Worm (Caenorhabditis elegans) whole organism, L4 larva: Measurements from ENCODE around the gene K08D8.1.

Experiments used
- F10B5.3 ChIP-seq: sonication (generic microtip); optimal IDR thresholded peaks from 2 replicates; lab custom pipeline; 2016; ENCODE audit warnings: mild to moderate bottlenecking, missing genetic modification characterization, missing compliant biosample characterization
- F37D6.2 ChIP-seq: sonication (generic microtip); optimal IDR thresholded peaks from 2 replicates; lab custom pipeline; 2016; ENCODE audit warnings: mild to moderate bottlenecking, missing genetic modification characterization, missing compliant biosample characterization
- F44E2.7 ChIP-seq: fragments of 200-800 bp; sonication (Bioruptor generic); IDR thresholded peaks from 2 replicates; pipeline ENCODE4 v2.1.2; 2022; ENCODE audit warnings: missing genetic modification characterization, missing compliant biosample characterization
- ZK337.2 ChIP-seq: fragments of 200-800 bp; sonication (Bioruptor generic); IDR thresholded peaks from 2 replicates; pipeline ENCODE4 v1.3.6; 2022; ENCODE audit warnings: missing genetic modification reagents, missing genetic modification characterization, missing compliant biosample characterization
- aha-1 ChIP-seq: fragments of 150-350 bp; peaks from one replicate; lab custom pipeline; 2014; ENCODE audit warnings: missing biosample characterization, missing genetic modification characterization
- ama-1 ChIP-seq: fragments of 150-350 bp; optimal IDR thresholded peaks from 2 replicates; lab custom pipeline; 2014; ENCODE audit warnings: inconsistent platforms, mixed read lengths
- daf-12 ChIP-seq: fragments of 150-350 bp; optimal IDR thresholded peaks from 2 replicates; lab custom pipeline; 2014; ENCODE audit warnings: missing biosample characterization, missing genetic modification reagents, missing genetic modification characterization
- daf-16 ChIP-seq, 3 experiments: sonication (generic microtip); optimal IDR thresholded peaks; 2 replicates each; lab custom pipeline; 2016 to 2017; ENCODE audit warnings: missing genetic modification characterization in 3 of 3, missing genetic modification reagents in 3 of 3, mild to moderate bottlenecking in 2 of 3, missing compliant biosample characterization in 2 of 3, missing biosample characterization in 1 of 3, moderate library complexity in 1 of 3
- daf-19 ChIP-seq: fragments of 200-800 bp; sonication (Bioruptor generic); conservative IDR thresholded peaks from 2 replicates; pipeline ENCODE4 v1.3.6; 2022; ENCODE audit warnings: missing genetic modification characterization, missing compliant biosample characterization
- daf-8 ChIP-seq: fragments of 200-800 bp; sonication (Bioruptor generic); IDR thresholded peaks from 2 replicates; pipeline ENCODE4 v1.3.6; 2022; ENCODE audit warnings: missing genetic modification characterization, missing compliant biosample characterization
- dmd-6 ChIP-seq: fragments of 200-800 bp; sonication (Bioruptor generic); IDR thresholded peaks from 2 replicates; pipeline ENCODE4 v1.3.6; 2022; ENCODE audit warnings: missing genetic modification reagents, missing genetic modification characterization, missing compliant biosample characterization
- dpl-1 ChIP-seq: fragments of 150-350 bp; optimal IDR thresholded peaks from 2 replicates; lab custom pipeline; 2014; ENCODE audit warnings: missing biosample characterization, missing genetic modification reagents, missing genetic modification characterization
- dve-1 ChIP-seq: sonication (generic microtip); optimal IDR thresholded peaks from 2 replicates; lab custom pipeline; 2017; ENCODE audit warnings: antibody characterized with exemption, mild to moderate bottlenecking, missing genetic modification characterization, missing compliant biosample characterization; ENCODE audit not compliant: insufficient read depth
- egl-43 ChIP-seq: fragments of 200-800 bp; sonication (Bioruptor generic); IDR thresholded peaks from 2 replicates; pipeline ENCODE4 v1.3.6; 2022; ENCODE audit warnings: missing genetic modification reagents, missing genetic modification characterization, missing compliant biosample characterization
- hif-1 ChIP-seq, 2 experiments: sonication (generic microtip); optimal IDR thresholded peaks; 2 replicates each; lab custom pipeline; 2016 to 2017; ENCODE audit warnings: missing compliant biosample characterization in 2 of 2, missing genetic modification characterization in 2 of 2, missing genetic modification reagents in 2 of 2, missing genotype in 2 of 2, mild to moderate bottlenecking in 1 of 2
- hlh-11 ChIP-seq: fragments of 200-800 bp; sonication (Bioruptor generic); optimal IDR thresholded peaks from 2 replicates; lab custom pipeline; 2018; ENCODE audit warnings: mild to moderate bottlenecking, missing genetic modification characterization, missing compliant biosample characterization
- hmg-1.1 ChIP-seq: fragments of 200-800 bp; sonication (Bioruptor generic); IDR thresholded peaks from 2 replicates; pipeline ENCODE4 v1.3.6; 2022; ENCODE audit warnings: missing genetic modification reagents, missing genetic modification characterization, missing compliant biosample characterization
- jun-1 ChIP-seq: fragments of 150-350 bp; optimal IDR thresholded peaks from 2 replicates; lab custom pipeline; 2014; ENCODE audit warnings: missing biosample characterization, missing genetic modification reagents, missing genetic modification characterization
- lin-13 ChIP-seq: fragments of 150-350 bp; optimal IDR thresholded peaks from 2 replicates; lab custom pipeline; 2014; ENCODE audit warnings: missing biosample characterization, missing genetic modification reagents, missing genetic modification characterization
- lin-29 ChIP-seq: fragments of 200-800 bp; sonication (Bioruptor generic); IDR thresholded peaks from 2 replicates; pipeline ENCODE4 v1.3.6; 2022; ENCODE audit warnings: missing genetic modification reagents, missing genetic modification characterization, missing compliant biosample characterization
- lin-39 ChIP-seq: fragments of 150-350 bp; optimal IDR thresholded peaks from 2 replicates; lab custom pipeline; 2014; ENCODE audit warnings: missing biosample characterization, missing genetic modification reagents, missing genetic modification characterization
- madf-5 ChIP-seq, 2 experiments: fragments of 200-800 bp; sonication (Bioruptor generic); IDR thresholded peaks; 2 replicates each; pipeline ENCODE4 v1.3.6; 2022; ENCODE audit warnings: missing compliant biosample characterization in 2 of 2, missing genetic modification characterization in 2 of 2
- mes-2 ChIP-seq: sonication (generic microtip); optimal IDR thresholded peaks from 2 replicates; lab custom pipeline; 2016; ENCODE audit warnings: missing genotype, mild to moderate bottlenecking, missing genetic modification characterization, missing compliant biosample characterization; ENCODE audit not compliant: poor library complexity, severe bottlenecking
- nhr-102 ChIP-seq: sonication (generic microtip); optimal IDR thresholded peaks from 2 replicates; lab custom pipeline; 2016; ENCODE audit warnings: mild to moderate bottlenecking, missing genetic modification characterization, moderate library complexity, missing compliant biosample characterization
- nhr-11 ChIP-seq: fragments of 150-350 bp; optimal IDR thresholded peaks from 2 replicates; lab custom pipeline; 2014; ENCODE audit warnings: missing biosample characterization, missing genetic modification characterization
- nhr-237 ChIP-seq: sonication (generic microtip); optimal IDR thresholded peaks from 2 replicates; lab custom pipeline; 2017; ENCODE audit warnings: missing biosample characterization, missing genetic modification characterization
- nhr-28 ChIP-seq: fragments of 150-350 bp; optimal IDR thresholded peaks from 2 replicates; lab custom pipeline; 2014; ENCODE audit warnings: missing biosample characterization, missing genetic modification characterization
- nhr-41 ChIP-seq: fragments of 200-800 bp; sonication (Bioruptor generic); IDR thresholded peaks from 2 replicates; pipeline ENCODE4 v1.3.6; 2022; ENCODE audit warnings: missing genetic modification reagents, missing genetic modification characterization, missing compliant biosample characterization
- nhr-48 ChIP-seq: sonication (generic microtip); optimal IDR thresholded peaks from 2 replicates; lab custom pipeline; 2016; ENCODE audit warnings: mild to moderate bottlenecking, missing genetic modification characterization, missing compliant biosample characterization
- nhr-76 ChIP-seq: fragments of 150-350 bp; optimal IDR thresholded peaks from 2 replicates; lab custom pipeline; 2014; ENCODE audit warnings: missing biosample characterization, missing genetic modification characterization
- nhr-77 ChIP-seq: fragments of 150-350 bp; optimal IDR thresholded peaks from 2 replicates; lab custom pipeline; 2014; ENCODE audit warnings: missing biosample characterization, missing genetic modification characterization
- pha-4 ChIP-seq, 2 experiments: fragments of 150-350 bp in 1 of 2; fragments of 200-800 bp in 1 of 2; sonication (Bioruptor generic) in 1 of 2; IDR thresholded peaks in 1 of 2; optimal IDR thresholded peaks in 1 of 2; 2 replicates each; pipeline versions ENCODE4 v1.3.6 to Lab custom; 2014 to 2022; ENCODE audit warnings: missing genetic modification characterization in 2 of 2, missing genetic modification reagents in 2 of 2, missing biosample characterization in 1 of 2, missing compliant biosample characterization in 1 of 2
- php-3 ChIP-seq: fragments of 200-800 bp; sonication (Bioruptor generic); IDR thresholded peaks from 2 replicates; pipeline ENCODE4 v1.3.6; 2022; ENCODE audit warnings: missing genetic modification reagents, missing genetic modification characterization, missing compliant biosample characterization
- pqm-1 ChIP-seq: sonication (generic microtip); optimal IDR thresholded peaks from 2 replicates; lab custom pipeline; 2017; ENCODE audit warnings: missing biosample characterization, missing genetic modification characterization
- rbr-2 ChIP-seq: sonication (generic microtip); optimal IDR thresholded peaks from 2 replicates; lab custom pipeline; 2016; ENCODE audit warnings: missing genotype, missing genetic modification characterization, missing compliant biosample characterization
- skn-1 ChIP-seq: fragments of 150-350 bp; optimal IDR thresholded peaks from 2 replicates; lab custom pipeline; 2014; ENCODE audit warnings: missing biosample characterization, missing genetic modification characterization
- spr-1 ChIP-seq: sonication (generic microtip); optimal IDR thresholded peaks from 2 replicates; lab custom pipeline; 2016; ENCODE audit warnings: mild to moderate bottlenecking, missing genetic modification characterization, missing compliant biosample characterization
- unc-130 ChIP-seq: sonication (generic microtip); optimal IDR thresholded peaks from 2 replicates; lab custom pipeline; 2016; ENCODE audit warnings: missing genetic modification reagents, missing genetic modification characterization, missing compliant biosample characterization
- unc-39 ChIP-seq: sonication (generic microtip); optimal IDR thresholded peaks from 2 replicates; lab custom pipeline; 2017; ENCODE audit warnings: missing biosample characterization, missing genetic modification characterization
- unc-62 ChIP-seq, 3 experiments: fragments of 150-350 bp in 1 of 3; sonication (generic microtip); optimal IDR thresholded peaks in 2 of 3; peaks in 1 of 3; 1 replicate in 1 of 3; 2 replicates in 2 of 3; lab custom pipeline; 2014 to 2017; ENCODE audit warnings: missing biosample characterization in 3 of 3, missing genetic modification characterization in 3 of 3, missing genetic modification reagents in 3 of 3, missing genotype in 1 of 3
- zfp-2 ChIP-seq: sonication (generic microtip); optimal IDR thresholded peaks from 2 replicates; lab custom pipeline; 2016; ENCODE audit warnings: mild to moderate bottlenecking, missing genetic modification characterization, missing compliant biosample characterization
- zip-11 ChIP-seq: fragments of 200-800 bp; sonication (Bioruptor generic); IDR thresholded peaks from 2 replicates; pipeline ENCODE4 v1.3.6; 2022; ENCODE audit warnings: missing genetic modification characterization, missing compliant biosample characterization
- ztf-11 ChIP-seq: fragments of 150-350 bp; optimal IDR thresholded peaks from 2 replicates; lab custom pipeline; 2014; ENCODE audit warnings: missing biosample characterization, missing genetic modification characterization

K08D8.1 gene

ce11 chrIV:12879557-12879956 lies 12.7 kb upstream of the K08D8.1 start, which contains the start of gene ZK896.5:
ZK896.5 (minus strand) TSS chrIV:12879645.
- TF ChIP-seq zfp-2 (tag; lab: Kevin White, UChicago), result no peak
- TF ChIP-seq dve-1 (tag; lab: Kevin White, UChicago), result peak; percentile 53
- no peak for TF ChIP-seq daf-16 (GFP tag; optimal IDR thresholded peaks at IDR 0.05; lab: Kevin White, UChicago)
- peak; percentile 65 for TF ChIP-seq daf-16 (tag; optimal IDR thresholded peaks at IDR 0.05; lab: Kevin White, UChicago)
- TF ChIP-seq hlh-11, result peak; percentile 23
- TF ChIP-seq dmd-6, result peak; percentile 90
- TF ChIP-seq pha-4 (GFP tag; IDR thresholded peaks at IDR 0.05; lab: Robert Waterston, UW), result no peak
- peak; percentile 6 for TF ChIP-seq pha-4 (tag; optimal IDR thresholded peaks at IDR 0.05; lab: Kevin White, UChicago)
- peak; percentile 45 for TF ChIP-seq pqm-1
- TF ChIP-seq nhr-28, result peak; percentile 13
- TF ChIP-seq aha-1 (tag; lab: Kevin White, UChicago), result peak; percentile 44
- TF ChIP-seq unc-62 (GFP tag; optimal IDR thresholded peaks at IDR 0.05 in 1 of 2; lab: Kevin White, UChicago), result peak in 1 of 2 experiments; percentile 9
- TF ChIP-seq unc-62 (tag; optimal IDR thresholded peaks at IDR 0.05; lab: Kevin White, UChicago), result no peak
- peak; percentile 74 for TF ChIP-seq nhr-48 (tag; lab: Kevin White, UChicago)
- no peak for TF ChIP-seq skn-1 (tag; lab: Kevin White, UChicago)
- no peak for TF ChIP-seq nhr-237 (tag; lab: Kevin White, UChicago)

- TF ChIP-seq php-3, result no peak
- no peak for TF ChIP-seq dpl-1 (GFP tag; lab: Kevin White, UChicago)
- no peak for TF ChIP-seq zip-11 (GFP tag; lab: Robert Waterston, UW)
- no peak for TF ChIP-seq nhr-76 (tag; lab: Kevin White, UChicago)
- no peak for TF ChIP-seq daf-8 (GFP tag; lab: Robert Waterston, UW)
- TF ChIP-seq pqm-1, result peak; percentile 39
- TF ChIP-seq egl-43 (GFP tag; lab: Robert Waterston, UW), result no peak
These were observed 9.1 kb upstream of the K08D8.1 start, which contains the start of gene ZK896.4 for ce11 chrIV:12883190-12883589. ZK896.4 (minus strand) TSS chrIV:12883290.

- TF ChIP-seq F44E2.7 (GFP tag; lab: Robert Waterston, UW) (no peak), aha-1 (tag; lab: Kevin White, UChicago) (peak; percentile 83), pqm-1 (peak; percentile 13), daf-16 (GFP tag; optimal IDR thresholded peaks at IDR 0.05; lab: Kevin White, UChicago) (no peak), daf-16 (tag; optimal IDR thresholded peaks at IDR 0.05; lab: Kevin White, UChicago) (peak; percentile 28), unc-62 (GFP tag; optimal IDR thresholded peaks at IDR 0.05 in 1 of 2; lab: Kevin White, UChicago) (peak in 1 of 2 experiments; percentile 2), unc-62 (tag; optimal IDR thresholded peaks at IDR 0.05; lab: Kevin White, UChicago) (no peak), ztf-11 (tag; lab: Kevin White, UChicago) (no peak), nhr-28 (peak; percentile 3)
These were observed 6.3 kb upstream of the K08D8.1 start for ce11 chrIV:12886012-12886411.

- TF ChIP-seq hif-1 (tag; optimal IDR thresholded peaks at IDR 0.05; lab: Kevin White, UChicago), result no peak
- TF ChIP-seq hmg-1.1 (GFP tag; lab: Robert Waterston, UW), result no peak
- TF ChIP-seq mes-2, result peak; percentile 5
- TF ChIP-seq madf-5 (GFP tag; IDR thresholded peaks at IDR 0.05; lab: Robert Waterston, UW), result no peak
- TF ChIP-seq unc-130 (GFP tag; lab: Kevin White, UChicago), result no peak
- TF ChIP-seq ama-1 (lab: Kevin White, UChicago), result no peak
- TF ChIP-seq nhr-102 (tag; lab: Kevin White, UChicago), result peak; percentile 14
- no peak for TF ChIP-seq daf-12 (tag; lab: Kevin White, UChicago)
- TF ChIP-seq rbr-2 (tag; lab: Kevin White, UChicago), result no peak
- TF ChIP-seq F10B5.3 (tag; lab: Kevin White, UChicago), result no peak
- TF ChIP-seq unc-39, result no peak
- TF ChIP-seq nhr-77 (tag; lab: Kevin White, UChicago), result peak; percentile 52
- no peak for TF ChIP-seq spr-1 (tag; lab: Kevin White, UChicago)
- no peak for TF ChIP-seq daf-19
- TF ChIP-seq dve-1 (tag; lab: Kevin White, UChicago), result peak; percentile 40
- TF ChIP-seq nhr-48 (tag; lab: Kevin White, UChicago), result peak; percentile 73
- TF ChIP-seq nhr-41 (GFP tag; lab: Robert Waterston, UW), result no peak
- TF ChIP-seq php-3, result peak; percentile 88
- no peak for TF ChIP-seq ZK337.2 (GFP tag; lab: Robert Waterston, UW)
- no peak for TF ChIP-seq lin-29 (GFP tag; lab: Robert Waterston, UW)
- no peak for TF ChIP-seq lin-39 (tag; lab: Kevin White, UChicago)
- no peak for TF ChIP-seq daf-16 (GFP tag; optimal IDR thresholded peaks at IDR 0.05; lab: Kevin White, UChicago)
- TF ChIP-seq daf-16 (tag; optimal IDR thresholded peaks at IDR 0.05; lab: Kevin White, UChicago), result peak; percentile 75
- peak; percentile 94 for TF ChIP-seq dmd-6
- TF ChIP-seq jun-1 (tag; lab: Kevin White, UChicago), result no peak
- no peak for TF ChIP-seq F37D6.2 (tag; lab: Kevin White, UChicago)
- no peak for TF ChIP-seq nhr-11 (tag; lab: Kevin White, UChicago)
- no peak for TF ChIP-seq lin-13 (GFP tag; lab: Kevin White, UChicago)
- no peak for TF ChIP-seq aha-1 (tag; lab: Kevin White, UChicago)
These were observed 1.8 kb upstream of the K08D8.1 start, which contains the start of gene K08D8.6 for ce11 chrIV:12890445-12890844. K08D8.6 (minus strand) TSS chrIV:12890508.
